Worm (Caenorhabditis elegans) whole organism, young adult: ENCODE data around the gene clec-64.

Experiments
- B0019.2 ChIP-seq: fragments of 200-800 bp; sonication (Bioruptor generic); conservative IDR thresholded peaks from 2 replicates; pipeline ENCODE4 v1.3.6; 2022; ENCODE audit warnings: missing genetic modification reagents, missing genetic modification characterization, missing compliant biosample characterization
- F23B12.7 ChIP-seq: sonication (generic microtip); optimal IDR thresholded peaks from 2 replicates; lab custom pipeline; 2017; ENCODE audit warnings: missing genetic modification characterization, mild to moderate bottlenecking, missing compliant biosample characterization, antibody characterized with exemption, moderate library complexity; ENCODE audit not compliant: insufficient read depth
- F37B4.10 ChIP-seq: fragments of 200-800 bp; sonication (Bioruptor generic); IDR thresholded peaks from 2 replicates; pipeline ENCODE4 v1.3.6; 2022; ENCODE audit warnings: missing genetic modification characterization, missing compliant biosample characterization
- F55B11.4 ChIP-seq: sonication (generic microtip); optimal IDR thresholded peaks from 2 replicates; lab custom pipeline; 2016; ENCODE audit warnings: missing compliant biosample characterization, missing genetic modification characterization, borderline replicate concordance; ENCODE audit not compliant: insufficient read depth
- F57C9.4 ChIP-seq: sonication (generic microtip); optimal IDR thresholded peaks from 2 replicates; lab custom pipeline; 2017; ENCODE audit warnings: mild to moderate bottlenecking, missing genetic modification characterization, missing compliant biosample characterization
- K12H6.12 ChIP-seq: fragments of 200-800 bp; sonication (Bioruptor generic); optimal IDR thresholded peaks from 2 replicates; lab custom pipeline; 2018; ENCODE audit warnings: mild to moderate bottlenecking, missing genetic modification characterization, missing compliant biosample characterization
- T07F8.4 ChIP-seq: sonication (generic microtip); optimal IDR thresholded peaks from 2 replicates; lab custom pipeline; 2016; ENCODE audit warnings: mild to moderate bottlenecking, missing genetic modification characterization, moderate library complexity, missing compliant biosample characterization
- Y56A3A.18 ChIP-seq: fragments of 200-800 bp; sonication (Bioruptor generic); IDR thresholded peaks from 2 replicates; pipeline ENCODE4 v1.3.6; 2022; ENCODE audit warnings: missing genetic modification reagents, missing genetic modification characterization, missing compliant biosample characterization
- Y67H2A.10 ChIP-seq: fragments of 200-800 bp; sonication (Bioruptor generic); conservative IDR thresholded peaks from 2 replicates; pipeline ENCODE4 v1.3.6; 2022; ENCODE audit warnings: missing genetic modification reagents, missing genetic modification characterization, missing compliant biosample characterization
- Y79H2A.3 ChIP-seq: fragments of 200-800 bp; sonication (Bioruptor generic); conservative IDR thresholded peaks from 2 replicates; pipeline ENCODE4 v1.3.6; 2022; ENCODE audit warnings: missing genetic modification reagents, missing genetic modification characterization, missing compliant biosample characterization
- Y95B8A.8 ChIP-seq: fragments of 200-800 bp; sonication (Bioruptor generic); IDR thresholded peaks from 2 replicates; pipeline ENCODE4 v1.3.6; 2022; ENCODE audit warnings: missing genetic modification reagents, missing genetic modification characterization, missing compliant biosample characterization
- akir-1 ChIP-seq: fragments of 200-800 bp; sonication (Bioruptor generic); optimal IDR thresholded peaks from 2 replicates; lab custom pipeline; 2018; ENCODE audit warnings: mild to moderate bottlenecking, missing genetic modification characterization, moderate library complexity, missing compliant biosample characterization
- athp-1 ChIP-seq: sonication (generic microtip); optimal IDR thresholded peaks from 2 replicates; lab custom pipeline; 2017; ENCODE audit warnings: mild to moderate bottlenecking, missing genetic modification characterization, missing compliant biosample characterization
- attf-5 ChIP-seq: fragments of 200-800 bp; sonication (Bioruptor generic); optimal IDR thresholded peaks from 2 replicates; lab custom pipeline; 2018; ENCODE audit warnings: mild to moderate bottlenecking, missing genetic modification characterization, missing compliant biosample characterization
- ceh-91 ChIP-seq: fragments of 200-800 bp; sonication (Bioruptor generic); IDR thresholded peaks from 2 replicates; pipeline ENCODE4 v1.3.6; 2022; ENCODE audit warnings: missing genetic modification reagents, missing genetic modification characterization, missing compliant biosample characterization
- chd-7 ChIP-seq: sonication (generic microtip); optimal IDR thresholded peaks from 2 replicates; lab custom pipeline; 2016; ENCODE audit warnings: mild to moderate bottlenecking, missing genetic modification characterization, moderate library complexity, missing compliant biosample characterization
- dpl-1 ChIP-seq: fragments of 150-350 bp; optimal IDR thresholded peaks from 2 replicates; lab custom pipeline; 2014; ENCODE audit warnings: missing biosample characterization, missing genetic modification reagents, missing genetic modification characterization
- egrh-3 ChIP-seq: fragments of 200-800 bp; sonication (Bioruptor generic); IDR thresholded peaks from 2 replicates; pipeline ENCODE4 v1.3.6; 2022; ENCODE audit warnings: missing genetic modification reagents, missing genetic modification characterization, missing compliant biosample characterization
- fkh-3 ChIP-seq: sonication (generic microtip); optimal IDR thresholded peaks from 2 replicates; lab custom pipeline; 2016; ENCODE audit warnings: mild to moderate bottlenecking, missing genetic modification characterization, missing compliant biosample characterization
- him-1 ChIP-seq: sonication (generic microtip); optimal IDR thresholded peaks from 2 replicates; lab custom pipeline; 2016; ENCODE audit warnings: missing genotype, missing genetic modification reagents, missing genetic modification characterization, missing compliant biosample characterization
- hlh-12 ChIP-seq: sonication (generic microtip); optimal IDR thresholded peaks from 2 replicates; lab custom pipeline; 2016; ENCODE audit warnings: missing genetic modification characterization, missing compliant biosample characterization
- hmg-1.2 ChIP-seq: fragments of 200-800 bp; sonication (Bioruptor generic); IDR thresholded peaks from 2 replicates; pipeline ENCODE4 v1.3.6; 2022; ENCODE audit warnings: missing genetic modification reagents, missing genetic modification characterization, missing compliant biosample characterization
- hsf-1 ChIP-seq: fragments of 200-800 bp; sonication (Bioruptor generic); IDR thresholded peaks from 2 replicates; pipeline ENCODE4 v1.3.6; 2022; ENCODE audit warnings: missing genetic modification reagents, missing genetic modification characterization, missing compliant biosample characterization
- lag-1 ChIP-seq: fragments of 200-800 bp; sonication (Bioruptor generic); IDR thresholded peaks from 2 replicates; pipeline ENCODE4 v1.3.6; 2022; ENCODE audit warnings: missing genetic modification reagents, missing genetic modification characterization, missing compliant biosample characterization
- lsy-27 ChIP-seq: sonication (generic microtip); optimal IDR thresholded peaks from 2 replicates; lab custom pipeline; 2017; ENCODE audit warnings: missing genetic modification characterization, mild to moderate bottlenecking, missing compliant biosample characterization, antibody characterized with exemption, missing genotype, borderline replicate concordance; ENCODE audit not compliant: insufficient read depth
- madf-10 ChIP-seq: sonication (generic microtip); optimal IDR thresholded peaks from 2 replicates; lab custom pipeline; 2016; ENCODE audit warnings: mild to moderate bottlenecking, missing genetic modification characterization, missing compliant biosample characterization
- madf-3 ChIP-seq: fragments of 200-800 bp; sonication (Bioruptor generic); IDR thresholded peaks from 2 replicates; pipeline ENCODE4 v1.3.6; 2022; ENCODE audit warnings: missing genetic modification reagents, missing genetic modification characterization, missing compliant biosample characterization
- mcd-1 ChIP-seq: fragments of 200-800 bp; sonication (Bioruptor generic); IDR thresholded peaks from 2 replicates; pipeline ENCODE4 v1.3.6; 2022; ENCODE audit warnings: missing genetic modification reagents, missing genetic modification characterization, missing compliant biosample characterization
- mxl-1 ChIP-seq: sonication (generic microtip); optimal IDR thresholded peaks from 2 replicates; lab custom pipeline; 2016; ENCODE audit warnings: missing genetic modification characterization, missing compliant biosample characterization
- nhr-80 ChIP-seq: sonication (generic microtip); optimal IDR thresholded peaks from 2 replicates; lab custom pipeline; 2016; ENCODE audit warnings: missing genetic modification characterization, missing compliant biosample characterization
- nhr-90 ChIP-seq: sonication (generic microtip); optimal IDR thresholded peaks from 2 replicates; lab custom pipeline; 2016; ENCODE audit warnings: missing genotype, mild to moderate bottlenecking, missing genetic modification characterization, missing compliant biosample characterization
- pha-4 ChIP-seq: fragments of 150-350 bp; sonication (generic microtip); optimal IDR thresholded peaks from 2 replicates; lab custom pipeline; 2014; ENCODE audit warnings: missing biosample characterization, missing genetic modification reagents, missing genetic modification characterization
- rcor-1 ChIP-seq: fragments of 200-800 bp; sonication (Bioruptor generic); IDR thresholded peaks from 2 replicates; pipeline ENCODE4 v1.3.6; 2022; ENCODE audit warnings: missing genetic modification reagents, missing genetic modification characterization, missing compliant biosample characterization
- sdz-38 ChIP-seq: sonication (generic microtip); optimal IDR thresholded peaks from 2 replicates; lab custom pipeline; 2016; ENCODE audit warnings: missing genotype, missing genetic modification characterization, missing compliant biosample characterization
- snpc-1.3 ChIP-seq: sonication (generic microtip); optimal IDR thresholded peaks from 2 replicates; lab custom pipeline; 2017; ENCODE audit warnings: missing genetic modification characterization, mild to moderate bottlenecking, missing compliant biosample characterization, antibody characterized with exemption, moderate library complexity, missing genotype, missing genetic modification reagents; ENCODE audit not compliant: insufficient read depth
- sptf-2 ChIP-seq: fragments of 200-800 bp; sonication (Bioruptor generic); optimal IDR thresholded peaks from 2 replicates; lab custom pipeline; 2018; ENCODE audit warnings: mild to moderate bottlenecking, missing genetic modification characterization, missing compliant biosample characterization
- tbx-9 ChIP-seq: sonication (generic microtip); optimal IDR thresholded peaks from 2 replicates; lab custom pipeline; 2016; ENCODE audit warnings: borderline replicate concordance, missing genetic modification characterization, inconsistent platforms, missing compliant biosample characterization
- tlf-1 ChIP-seq: fragments of 200-800 bp; sonication (Bioruptor generic); optimal IDR thresholded peaks from 2 replicates; lab custom pipeline; 2018; ENCODE audit warnings: mild to moderate bottlenecking, missing genetic modification characterization, missing compliant biosample characterization
- unc-130 ChIP-seq: sonication (generic microtip); optimal IDR thresholded peaks from 2 replicates; lab custom pipeline; 2016; ENCODE audit warnings: missing genetic modification reagents, missing genetic modification characterization, missing compliant biosample characterization
- unc-62 ChIP-seq: fragments of 150-350 bp; optimal IDR thresholded peaks from 2 replicates; lab custom pipeline; 2014; ENCODE audit warnings: missing biosample characterization, missing genetic modification reagents, missing genetic modification characterization
- xnd-1 ChIP-seq: sonication (generic microtip); optimal IDR thresholded peaks from 2 replicates; lab custom pipeline; 2016; ENCODE audit warnings: missing genotype, missing genetic modification reagents, missing genetic modification characterization, missing compliant biosample characterization
- ztf-18 ChIP-seq: sonication (generic microtip); optimal IDR thresholded peaks from 2 replicates; lab custom pipeline; 2016; ENCODE audit warnings: missing genotype, mild to moderate bottlenecking, missing genetic modification characterization, missing compliant biosample characterization
- ztf-28 ChIP-seq: fragments of 200-800 bp; sonication (Bioruptor generic); IDR thresholded peaks from 2 replicates; pipeline ENCODE4 v1.3.6; 2022; ENCODE audit warnings: missing genetic modification reagents, missing genetic modification characterization, missing compliant biosample characterization
- ztf-3 ChIP-seq: fragments of 200-800 bp; sonication (Bioruptor generic); optimal IDR thresholded peaks from 2 replicates; lab custom pipeline; 2018; ENCODE audit warnings: mild to moderate bottlenecking, missing genetic modification characterization, missing compliant biosample characterization
- ztf-6 ChIP-seq: fragments of 200-800 bp; sonication (Bioruptor generic); IDR thresholded peaks from 2 replicates; pipeline ENCODE4 v1.3.6; 2022; ENCODE audit warnings: missing genetic modification reagents, missing genetic modification characterization, missing compliant biosample characterization

clec-64 gene

DNA sequence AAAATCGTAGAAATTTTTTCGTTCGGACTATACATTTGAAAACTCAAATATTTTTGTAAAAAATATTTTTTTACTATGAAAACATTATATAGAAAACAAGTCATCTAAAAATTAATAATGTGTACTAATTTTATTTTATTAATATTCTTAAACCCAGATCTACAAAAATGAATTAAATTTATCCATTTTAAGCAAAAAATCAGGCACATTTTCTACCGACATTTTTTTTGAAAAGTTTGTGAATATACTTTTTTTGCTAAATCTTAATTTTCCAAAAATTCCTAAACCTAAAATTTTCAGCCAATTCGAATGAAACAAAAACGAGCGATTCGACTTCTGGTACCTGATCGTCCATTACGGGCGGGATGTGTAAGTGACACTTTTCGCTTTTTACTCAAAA lies 41.8 kb downstream of the clec-64 start, which contains the start of gene arrd-10:
Gene arrd-10 (plus strand): TSS at position 301 of the 400 bp plus-strand sequence.
- TF ChIP-seq dpl-1 (no peak), hlh-12 (no peak), mcd-1 (no peak), unc-130 (GFP tag; lab: Kevin White, UChicago) (no peak), unc-62 (GFP tag; lab: Kevin White, UChicago) (no peak), attf-5 (no peak), egrh-3 (GFP tag; lab: Robert Waterston, UW) (no peak), T07F8.4 (tag; lab: Kevin White, UChicago) (no peak), ztf-3 (GFP tag; lab: Kevin White, UChicago) (no peak), sptf-2 (no peak), xnd-1 (tag; lab: Kevin White, UChicago) (no peak), lag-1 (GFP tag; lab: Robert Waterston, UW) (no peak)

DNA sequence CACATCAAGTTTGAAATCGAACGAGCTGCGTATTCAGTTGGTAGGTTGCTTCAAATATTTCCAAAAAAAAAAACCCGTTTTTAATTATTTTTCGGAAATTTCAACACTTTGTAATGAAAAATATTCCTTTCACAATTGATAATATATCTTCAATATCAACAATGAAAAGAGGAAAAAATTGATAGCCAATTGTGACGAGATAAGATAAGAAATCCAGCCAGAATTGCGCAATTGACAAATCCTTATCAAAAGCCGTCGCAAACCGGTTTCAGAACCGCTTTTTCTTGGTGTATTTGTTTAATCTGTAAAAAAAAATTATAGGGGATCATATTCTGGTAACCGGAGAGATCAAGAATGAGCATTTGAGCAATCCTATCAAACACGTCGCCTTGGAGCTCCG lies 44.5 kb downstream of the clec-64 start:
- TF ChIP-seq hlh-12 (no peak), nhr-80 (tag; lab: Kevin White, UChicago) (no peak), ztf-6 (GFP tag; lab: Robert Waterston, UW) (no peak), chd-7 (no peak), nhr-90 (no peak), madf-10 (tag; lab: Kevin White, UChicago) (no peak), F57C9.4 (no peak), Y67H2A.10 (GFP tag; lab: Robert Waterston, UW) (no peak), F37B4.10 (GFP tag; lab: Robert Waterston, UW) (no peak), Y56A3A.18 (GFP tag; lab: Robert Waterston, UW) (no peak), mxl-1 (tag; lab: Kevin White, UChicago) (no peak), fkh-3 (tag; lab: Kevin White, UChicago) (no peak), snpc-1.3 (tag; lab: Kevin White, UChicago) (no peak)

DNA sequence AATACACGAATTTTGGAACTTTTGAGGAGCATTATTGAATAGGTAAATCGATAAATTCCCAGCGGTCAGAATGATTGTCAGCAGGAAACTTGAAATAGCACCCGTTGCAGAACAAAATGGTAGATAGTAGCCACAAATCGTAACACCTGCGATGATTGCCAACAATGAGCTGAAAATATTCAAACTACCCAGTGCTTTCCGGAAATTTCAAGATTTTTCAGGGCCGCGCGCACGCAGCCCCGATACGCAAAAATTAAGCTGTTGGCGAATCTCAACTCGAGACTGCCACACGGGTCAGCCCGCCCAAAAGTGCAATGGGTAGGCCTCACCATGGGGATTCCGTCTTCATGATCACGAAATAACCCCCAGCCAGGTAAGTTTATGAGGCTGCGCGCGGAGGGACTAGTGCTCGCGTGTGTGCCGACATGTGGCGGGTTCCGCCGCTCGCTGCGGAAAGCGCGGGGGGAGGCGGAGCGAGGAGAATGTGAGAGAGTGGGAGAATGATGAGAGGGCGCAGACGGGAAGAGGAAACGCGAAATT lies 46.6 kb downstream of the clec-64 start:
- TF ChIP-seq F23B12.7 (tag; lab: Kevin White, UChicago) (peak; percentile 95), madf-3 (GFP tag; lab: Robert Waterston, UW) (peak; percentile 68), ztf-28 (GFP tag; lab: Robert Waterston, UW) (peak; percentile 90), athp-1 (tag; lab: Kevin White, UChicago) (peak; percentile 94), tbx-9 (peak; percentile 76), Y95B8A.8 (GFP tag; lab: Robert Waterston, UW) (peak; percentile 96), pha-4 (tag; lab: Kevin White, UChicago) (no peak), sdz-38 (tag; lab: Kevin White, UChicago) (peak; percentile 71), F55B11.4 (tag; lab: Kevin White, UChicago) (no peak), ceh-91 (GFP tag; lab: Robert Waterston, UW) (peak; percentile 77), hmg-1.2 (GFP tag; lab: Robert Waterston, UW) (peak; percentile 99), tlf-1 (peak; percentile 95), rcor-1 (peak; percentile 91), him-1 (tag; lab: Kevin White, UChicago) (peak; percentile 95), Y56A3A.18 (GFP tag; lab: Robert Waterston, UW) (peak; percentile 97), Y67H2A.10 (GFP tag; lab: Robert Waterston, UW) (peak; percentile 56; the same call in 1 of the 2 replicates), F57C9.4 (peak; percentile 90), hsf-1 (GFP tag; lab: Robert Waterston, UW) (peak; percentile 96), lsy-27 (peak; percentile 73), ztf-18 (peak; percentile 85), K12H6.12 (tag; lab: Kevin White, UChicago) (peak; percentile 89), nhr-90 (peak; percentile 93), Y79H2A.3 (GFP tag; lab: Robert Waterston, UW) (peak; percentile 79), akir-1 (GFP tag; lab: Kevin White, UChicago) (peak; percentile 69), unc-130 (GFP tag; lab: Kevin White, UChicago) (peak; percentile 92), B0019.2 (GFP tag; lab: Robert Waterston, UW) (peak; percentile 76)
